Fruit fly (Drosophila melanogaster): Measurements from ENCODE around the gene CG13786.
A peak's percentile ranks its signal among the peaks of the same experiment; 100 is the strongest.

CG13786 gene

dm6 chr2L:7295924-7296323, 43.1 kb upstream of the CG13786 start (continued):
- peak; percentile 35; the same call in 1 of the 2 replicates for TF ChIP-seq E2f2 (GFP tag; IDR thresholded peaks at IDR 0.05)
- TF ChIP-seq CG13624 (GFP tag; optimal IDR thresholded peaks at IDR 0.05): no peak
- TF ChIP-seq mirr (GFP tag; optimal IDR thresholded peaks at IDR 0.05): no peak
- peak; percentile 21 for TF ChIP-seq CG4328 (GFP tag; optimal IDR thresholded peaks at IDR 0.05)
- no peak for TF ChIP-seq CG3838 (GFP tag; optimal IDR thresholded peaks at IDR 0.05)
- peak; percentile 89 for TF ChIP-seq gem (tag; optimal IDR thresholded peaks at IDR 0.05)
- TF ChIP-seq CG10366 (GFP tag; IDR thresholded peaks at IDR 0.05): peak; percentile 57
- peak; percentile 73 for TF ChIP-seq run (tag; optimal IDR thresholded peaks at IDR 0.05)
- TF ChIP-seq zen2 (GFP tag; IDR thresholded peaks at IDR 0.05; ENCODE audit: partially characterized antibody): no peak
- no peak for TF ChIP-seq zf30C (GFP tag; optimal IDR thresholded peaks at IDR 0.05)
- peak; percentile 12 for TF ChIP-seq CG7786 (GFP tag; optimal IDR thresholded peaks at IDR 0.05)
- TF ChIP-seq Fer2 (tag; optimal IDR thresholded peaks at IDR 0.05): no peak
- no peak for TF ChIP-seq CG8478 (optimal IDR thresholded peaks at IDR 0.05)
- TF ChIP-seq CG9876 (GFP tag; optimal IDR thresholded peaks at IDR 0.05): no peak
- TF ChIP-seq CG10209 (GFP tag; optimal IDR thresholded peaks at IDR 0.05): peak; percentile 70
- peak; percentile 77 for TF ChIP-seq trem (tag; optimal IDR thresholded peaks at IDR 0.05)
- TF ChIP-seq CG10147 (GFP tag; optimal IDR thresholded peaks at IDR 0.05): peak; percentile 21
- TF ChIP-seq CG13123 (GFP tag; optimal IDR thresholded peaks at IDR 0.05): no peak
- peak; percentile 73 for TF ChIP-seq org-1 (GFP tag; optimal IDR thresholded peaks at IDR 0.05)
- peak; percentile 84 for TF ChIP-seq gcm (GFP tag; optimal IDR thresholded peaks at IDR 0.05)
- TF ChIP-seq Dll (GFP tag; IDR thresholded peaks at IDR 0.05; ENCODE audit: partially characterized antibody): no peak
- peak; percentile 80 for TF ChIP-seq D19A (tag; optimal IDR thresholded peaks at IDR 0.05)
- no peak for TF ChIP-seq Sin3A (optimal IDR thresholded peaks at IDR 0.05)
- peak; percentile 47 for TF ChIP-seq CG12104 (GFP tag; optimal IDR thresholded peaks at IDR 0.05)
- TF ChIP-seq sima (GFP tag; optimal IDR thresholded peaks at IDR 0.05): no peak
- peak; percentile 61; the same call in 1 of the 2 replicates for TF ChIP-seq ro (GFP tag; IDR thresholded peaks at IDR 0.05)
- 0 out of 2 replicates have a peak, but pooled peaks have one; percentile 31 for TF ChIP-seq sob (GFP tag; IDR thresholded peaks at IDR 0.05)
- peak; percentile 45; the same call in 2 of the 3 replicates for TF ChIP-seq B-H1 (GFP tag; IDR thresholded peaks at IDR 0.05)
- TF ChIP-seq sna (GFP tag; IDR thresholded peaks at IDR 0.05; ENCODE audit: partially characterized antibody): no peak
- TF ChIP-seq CG14014 (GFP tag; IDR thresholded peaks at IDR 0.05): peak; percentile 50; the same call in 1 of the 2 replicates
- TF ChIP-seq vfl (GFP tag; optimal IDR thresholded peaks at IDR 0.05): peak; percentile 24
- TF ChIP-seq CG4730 (GFP tag; IDR thresholded peaks at IDR 0.05): peak; percentile 44; the same call in 1 of the 2 replicates
- peak; percentile 78 for TF ChIP-seq CG6254 (GFP tag; optimal IDR thresholded peaks at IDR 0.05)
- no peak for TF ChIP-seq hbn (GFP tag; IDR thresholded peaks at IDR 0.05; ENCODE audit: partially characterized antibody)
- TF ChIP-seq peb (GFP tag; IDR thresholded peaks at IDR 0.05): peak; percentile 67
- peak; percentile 51; the same call in 1 of the 2 replicates for TF ChIP-seq Nf-YA (GFP tag; IDR thresholded peaks at IDR 0.05)
- TF ChIP-seq dan (GFP tag; IDR thresholded peaks at IDR 0.05): no peak
- TF ChIP-seq CG10321 (GFP tag; IDR thresholded peaks at IDR 0.05): no peak
- peak; percentile 20 for TF ChIP-seq sd (tag; optimal IDR thresholded peaks at IDR 0.05)
- no peak for TF ChIP-seq crol (GFP tag; IDR thresholded peaks at IDR 0.05)
- no peak; the same call in 1 of the 2 replicates for TF ChIP-seq sim (GFP tag; IDR thresholded peaks at IDR 0.05)
- TF ChIP-seq Tbp (GFP tag; optimal IDR thresholded peaks at IDR 0.05): no peak
- TF ChIP-seq Adf1 (GFP tag; IDR thresholded peaks at IDR 0.05): no peak
- TF ChIP-seq Xbp1 (GFP tag; optimal IDR thresholded peaks at IDR 0.05): peak; percentile 69
- TF ChIP-seq Atf6 (GFP tag; IDR thresholded peaks at IDR 0.05): no peak
- TF ChIP-seq Asciz (GFP tag; optimal IDR thresholded peaks at IDR 0.05): peak; percentile 75
- TF ChIP-seq Opbp (GFP tag; IDR thresholded peaks at IDR 0.05; ENCODE audit: partially characterized antibody): no peak
- TF ChIP-seq CG8281 (tag; optimal IDR thresholded peaks at IDR 0.05): peak; percentile 39
- peak; percentile 65 for TF ChIP-seq CG15269 (tag; optimal IDR thresholded peaks at IDR 0.05)
- peak; percentile 48; the same call in 1 of the 2 replicates for TF ChIP-seq Rx (GFP tag; IDR thresholded peaks at IDR 0.05)
- TF ChIP-seq CG2678 (tag; optimal IDR thresholded peaks at IDR 0.05): peak; percentile 79
- TF ChIP-seq fd96Cb (tag; optimal IDR thresholded peaks at IDR 0.05): peak; percentile 88
